Worm (Caenorhabditis elegans) whole organism, L4 larva: ENCODE measurements around the gene dnpp-1.

Experiments used
- F37D6.2 ChIP-seq: sonication (generic microtip); optimal IDR thresholded peaks from 2 replicates; lab custom pipeline; 2016; ENCODE audit warnings: mild to moderate bottlenecking, missing genetic modification characterization, missing compliant biosample characterization
- F49E8.2 ChIP-seq: sonication (generic microtip); optimal IDR thresholded peaks from 2 replicates; lab custom pipeline; 2016; ENCODE audit warnings: missing compliant biosample characterization, mild to moderate bottlenecking, missing genetic modification characterization, borderline replicate concordance
- daf-8 ChIP-seq: fragments of 200-800 bp; sonication (Bioruptor generic); IDR thresholded peaks from 2 replicates; pipeline ENCODE4 v1.3.6; 2022; ENCODE audit warnings: missing genetic modification characterization, missing compliant biosample characterization
- gei-8 ChIP-seq: fragments of 200-800 bp; sonication (Bioruptor generic); optimal IDR thresholded peaks from 2 replicates; lab custom pipeline; 2018; ENCODE audit warnings: mild to moderate bottlenecking, missing genetic modification characterization, missing compliant biosample characterization
- lsy-2 ChIP-seq, 2 experiments: fragments of 150-350 bp in 1 of 2; sonication (generic microtip) in 1 of 2; optimal IDR thresholded peaks; 2 replicates each; lab custom pipeline; 2014 to 2017; ENCODE audit warnings: missing biosample characterization in 2 of 2, missing genetic modification characterization in 2 of 2
- mdl-1 ChIP-seq, 2 experiments: fragments of 150-350 bp in 1 of 2; sonication (generic microtip) in 1 of 2; optimal IDR thresholded peaks; 2 replicates each; lab custom pipeline; 2014 to 2017; ENCODE audit warnings: missing biosample characterization in 2 of 2, missing genetic modification characterization in 2 of 2
- mep-1 ChIP-seq: fragments of 150-350 bp; sonication (generic microtip); optimal IDR thresholded peaks from 3 replicates; lab custom pipeline; 2014; ENCODE audit warnings: missing biosample characterization, missing genetic modification characterization
- nhr-11 ChIP-seq: fragments of 150-350 bp; optimal IDR thresholded peaks from 2 replicates; lab custom pipeline; 2014; ENCODE audit warnings: missing biosample characterization, missing genetic modification characterization
- rbr-2 ChIP-seq: sonication (generic microtip); optimal IDR thresholded peaks from 2 replicates; lab custom pipeline; 2016; ENCODE audit warnings: missing genotype, missing genetic modification characterization, missing compliant biosample characterization
- unc-62 ChIP-seq, 3 experiments: fragments of 150-350 bp in 1 of 3; sonication (generic microtip); optimal IDR thresholded peaks in 2 of 3; peaks in 1 of 3; 1 replicate in 1 of 3; 2 replicates in 2 of 3; lab custom pipeline; 2014 to 2017; ENCODE audit warnings: missing biosample characterization in 3 of 3, missing genetic modification characterization in 3 of 3, missing genetic modification reagents in 3 of 3, missing genotype in 1 of 3

DNA sequence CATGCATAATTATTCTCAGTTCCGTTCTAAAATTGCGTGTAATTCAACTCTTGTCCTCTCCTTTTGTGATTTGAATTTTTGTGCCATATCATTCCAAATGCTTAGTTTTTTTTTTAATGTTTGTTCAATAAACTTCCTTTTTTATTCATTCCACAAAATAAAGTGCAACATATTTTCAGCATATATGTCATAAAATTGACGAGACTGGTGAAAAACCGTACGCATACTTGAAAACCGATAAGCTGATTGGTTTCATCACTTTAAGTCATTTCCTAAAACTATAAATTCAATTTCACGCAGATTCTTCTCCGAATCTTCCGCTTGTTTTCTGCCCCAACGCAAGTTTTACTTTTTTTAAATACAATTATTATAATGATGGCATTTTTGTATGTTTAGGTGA, 4.6 kb downstream of the dnpp-1 start, which contains the start of gene dpf-4:
- TF ChIP-seq gei-8 (GFP tag; lab: Kevin White, UChicago), result no peak
- TF ChIP-seq nhr-11 (tag; lab: Kevin White, UChicago), result no peak
- no peak for TF ChIP-seq mdl-1 (tag; optimal IDR thresholded peaks at IDR 0.05; lab: Kevin White, UChicago)
- no peak for TF ChIP-seq unc-62 (GFP tag; optimal IDR thresholded peaks at IDR 0.05 in 1 of 2; lab: Kevin White, UChicago)
- no peak for TF ChIP-seq unc-62 (tag; optimal IDR thresholded peaks at IDR 0.05; lab: Kevin White, UChicago)
- no peak for TF ChIP-seq daf-8 (GFP tag; lab: Robert Waterston, UW)
- no peak for TF ChIP-seq F49E8.2 (tag; lab: Kevin White, UChicago)
- TF ChIP-seq rbr-2 (tag; lab: Kevin White, UChicago), result no peak
- no peak for TF ChIP-seq F37D6.2 (tag; lab: Kevin White, UChicago)
- TF ChIP-seq lsy-2 (tag; optimal IDR thresholded peaks at IDR 0.05; lab: Kevin White, UChicago), result no peak
- no peak for TF ChIP-seq mep-1
